Worm (Caenorhabditis elegans): ENCODE data around the gene memb-2.

- TF ChIP-seq ets-7 (tag; optimal IDR thresholded peaks at IDR 0.05) (no peak), flt-1 (GFP tag; IDR thresholded peaks at IDR 0.05) (no peak), tra-4 (tag; optimal IDR thresholded peaks at IDR 0.05) (no peak)
Observed at ce11 chrV:5581312-5581711, 38.6 kb downstream of the memb-2 start, which contains the start of gene klc-2.
